Worm (Caenorhabditis elegans) whole organism, young adult: ENCODE data around the gene smg-3.

Experiments used
- B0019.2 ChIP-seq: fragments of 200-800 bp; sonication (Bioruptor generic); conservative IDR thresholded peaks from 2 replicates; pipeline ENCODE4 v1.3.6; 2022; ENCODE audit warnings: missing genetic modification reagents, missing genetic modification characterization, missing compliant biosample characterization
- B0035.1 ChIP-seq: sonication (generic microtip); optimal IDR thresholded peaks from 2 replicates; lab custom pipeline; 2016; ENCODE audit warnings: missing genetic modification characterization, mild to moderate bottlenecking, missing compliant biosample characterization, missing genotype, missing genetic modification reagents
- C06A6.2 ChIP-seq: fragments of 200-800 bp; sonication (Bioruptor generic); conservative IDR thresholded peaks from 2 replicates; pipeline ENCODE4 v1.3.6; 2022; ENCODE audit warnings: missing genetic modification characterization, missing compliant biosample characterization
- D2030.7 ChIP-seq: fragments of 200-800 bp; sonication (Bioruptor generic); IDR thresholded peaks from 2 replicates; pipeline ENCODE4 v1.3.6; 2022; ENCODE audit warnings: missing genetic modification reagents, missing genetic modification characterization, missing compliant biosample characterization
- F23B12.7 ChIP-seq: sonication (generic microtip); optimal IDR thresholded peaks from 2 replicates; lab custom pipeline; 2017; ENCODE audit warnings: missing genetic modification characterization, mild to moderate bottlenecking, missing compliant biosample characterization, antibody characterized with exemption, moderate library complexity; ENCODE audit not compliant: insufficient read depth
- F33H1.4 ChIP-seq: fragments of 200-800 bp; sonication (Bioruptor generic); IDR thresholded peaks from 2 replicates; pipeline ENCODE4 v1.3.6; 2022; ENCODE audit warnings: missing genetic modification reagents, missing genetic modification characterization, missing compliant biosample characterization
- F57C9.4 ChIP-seq: sonication (generic microtip); optimal IDR thresholded peaks from 2 replicates; lab custom pipeline; 2017; ENCODE audit warnings: mild to moderate bottlenecking, missing genetic modification characterization, missing compliant biosample characterization
- Y53F4B.3 ChIP-seq: fragments of 200-800 bp; sonication (Bioruptor generic); IDR thresholded peaks from 2 replicates; pipeline ENCODE4 v1.3.6; 2022; ENCODE audit warnings: missing genetic modification reagents, missing genetic modification characterization, missing compliant biosample characterization
- Y53G8AR.9 ChIP-seq: fragments of 200-800 bp; sonication (Bioruptor generic); conservative IDR thresholded peaks from 2 replicates; pipeline ENCODE4 v1.3.6; 2022; ENCODE audit warnings: missing genetic modification reagents, missing genetic modification characterization, missing compliant biosample characterization
- Y95B8A.8 ChIP-seq: fragments of 200-800 bp; sonication (Bioruptor generic); IDR thresholded peaks from 2 replicates; pipeline ENCODE4 v1.3.6; 2022; ENCODE audit warnings: missing genetic modification reagents, missing genetic modification characterization, missing compliant biosample characterization
- ZK185.1 ChIP-seq: sonication (generic microtip); optimal IDR thresholded peaks from 2 replicates; lab custom pipeline; 2016; ENCODE audit warnings: mild to moderate bottlenecking, missing genetic modification characterization, missing compliant biosample characterization; ENCODE audit not compliant: poor library complexity, severe bottlenecking
- akir-1 ChIP-seq: fragments of 200-800 bp; sonication (Bioruptor generic); optimal IDR thresholded peaks from 2 replicates; lab custom pipeline; 2018; ENCODE audit warnings: mild to moderate bottlenecking, missing genetic modification characterization, moderate library complexity, missing compliant biosample characterization
- aptf-3 ChIP-seq: fragments of 200-800 bp; sonication (Bioruptor generic); IDR thresholded peaks from 2 replicates; pipeline ENCODE4 v1.3.6; 2022; ENCODE audit warnings: missing genetic modification characterization, missing compliant biosample characterization
- bed-1 ChIP-seq: fragments of 200-800 bp; sonication (Bioruptor generic); IDR thresholded peaks from 2 replicates; pipeline ENCODE4 v1.3.6; 2022; ENCODE audit warnings: missing genetic modification reagents, missing genetic modification characterization, missing compliant biosample characterization
- ccch-3 ChIP-seq: fragments of 200-800 bp; sonication (Bioruptor generic); optimal IDR thresholded peaks from 2 replicates; lab custom pipeline; 2018; ENCODE audit warnings: mild to moderate bottlenecking, missing genetic modification characterization, missing compliant biosample characterization
- cebp-1 ChIP-seq, 2 experiments: fragments of 200-800 bp in 1 of 2; sonication (Bioruptor generic) in 1 of 2; sonication (generic microtip) in 1 of 2; IDR thresholded peaks in 1 of 2; optimal IDR thresholded peaks in 1 of 2; 2 replicates each; pipeline versions ENCODE4 v1.3.6 to Lab custom; 2017 to 2022; ENCODE audit warnings: missing compliant biosample characterization in 2 of 2, missing genetic modification characterization in 2 of 2, mild to moderate bottlenecking in 1 of 2, missing genetic modification reagents in 1 of 2, moderate library complexity in 1 of 2
- ceh-40 ChIP-seq: fragments of 200-800 bp; sonication (Bioruptor generic); IDR thresholded peaks from 2 replicates; pipeline ENCODE4 v1.3.6; 2022; ENCODE audit warnings: missing genetic modification characterization, missing compliant biosample characterization
- efl-1 ChIP-seq: fragments of 150-350 bp; optimal IDR thresholded peaks from 2 replicates; lab custom pipeline; 2014; ENCODE audit warnings: missing biosample characterization, missing genetic modification reagents, missing genetic modification characterization
- ets-4 ChIP-seq: fragments of 200-800 bp; sonication (Bioruptor generic); optimal IDR thresholded peaks from 2 replicates; lab custom pipeline; 2018; ENCODE audit warnings: mild to moderate bottlenecking, missing genetic modification characterization, missing compliant biosample characterization
- gei-17 ChIP-seq: fragments of 200-800 bp; sonication (Bioruptor generic); optimal IDR thresholded peaks from 2 replicates; lab custom pipeline; 2018; ENCODE audit warnings: mild to moderate bottlenecking, missing genetic modification characterization, missing compliant biosample characterization
- him-1 ChIP-seq: sonication (generic microtip); optimal IDR thresholded peaks from 2 replicates; lab custom pipeline; 2016; ENCODE audit warnings: missing genotype, missing genetic modification reagents, missing genetic modification characterization, missing compliant biosample characterization
- hlh-12 ChIP-seq: sonication (generic microtip); optimal IDR thresholded peaks from 2 replicates; lab custom pipeline; 2016; ENCODE audit warnings: missing genetic modification characterization, missing compliant biosample characterization
- hmg-1.2 ChIP-seq: fragments of 200-800 bp; sonication (Bioruptor generic); IDR thresholded peaks from 2 replicates; pipeline ENCODE4 v1.3.6; 2022; ENCODE audit warnings: missing genetic modification reagents, missing genetic modification characterization, missing compliant biosample characterization
- hmg-20 ChIP-seq: fragments of 200-800 bp; sonication (Bioruptor generic); IDR thresholded peaks from 2 replicates; pipeline ENCODE4 v1.3.6; 2022; ENCODE audit warnings: missing genetic modification reagents, missing genetic modification characterization, missing compliant biosample characterization
- lag-1 ChIP-seq: fragments of 200-800 bp; sonication (Bioruptor generic); IDR thresholded peaks from 2 replicates; pipeline ENCODE4 v1.3.6; 2022; ENCODE audit warnings: missing genetic modification reagents, missing genetic modification characterization, missing compliant biosample characterization
- lin-40 ChIP-seq: sonication (generic microtip); optimal IDR thresholded peaks from 2 replicates; lab custom pipeline; 2016; ENCODE audit warnings: missing genetic modification characterization, mild to moderate bottlenecking, missing compliant biosample characterization, missing genotype, missing genetic modification reagents
- lin-54 ChIP-seq: fragments of 200-800 bp; sonication (Bioruptor generic); optimal IDR thresholded peaks from 2 replicates; lab custom pipeline; 2018; ENCODE audit warnings: mild to moderate bottlenecking, missing genetic modification characterization, missing compliant biosample characterization
- nfyb-1 ChIP-seq: fragments of 200-800 bp; sonication (Bioruptor generic); IDR thresholded peaks from 2 replicates; pipeline ENCODE4 v1.3.6; 2022; ENCODE audit warnings: missing genetic modification reagents, missing genetic modification characterization, missing compliant biosample characterization
- nhr-27 ChIP-seq: fragments of 200-800 bp; sonication (Bioruptor generic); optimal IDR thresholded peaks from 2 replicates; lab custom pipeline; 2018; ENCODE audit warnings: mild to moderate bottlenecking, missing genetic modification characterization, moderate library complexity, missing compliant biosample characterization
- nhr-80 ChIP-seq: sonication (generic microtip); optimal IDR thresholded peaks from 2 replicates; lab custom pipeline; 2016; ENCODE audit warnings: missing genetic modification characterization, missing compliant biosample characterization
- repo-1 ChIP-seq: sonication (generic microtip); optimal IDR thresholded peaks from 2 replicates; lab custom pipeline; 2017; ENCODE audit warnings: mild to moderate bottlenecking, missing genetic modification characterization, missing compliant biosample characterization
- rpc-1 ChIP-seq, 2 experiments: fragments of 150-350 bp in 1 of 2; sonication (generic microtip) in 1 of 2; optimal IDR thresholded peaks; 2 replicates each; lab custom pipeline; 2014 to 2018; ENCODE audit warnings: missing biosample characterization in 1 of 2, missing genetic modification characterization in 1 of 2, missing genetic modification reagents in 1 of 2, missing genotype in 1 of 2
- sdz-38 ChIP-seq: sonication (generic microtip); optimal IDR thresholded peaks from 2 replicates; lab custom pipeline; 2016; ENCODE audit warnings: missing genotype, missing genetic modification characterization, missing compliant biosample characterization
- sea-2 ChIP-seq: fragments of 200-800 bp; sonication (Bioruptor generic); IDR thresholded peaks from 2 replicates; pipeline ENCODE4 v1.3.6; 2022; ENCODE audit warnings: missing genetic modification characterization, missing compliant biosample characterization
- snpc-1.1 ChIP-seq: sonication (generic microtip); optimal IDR thresholded peaks from 2 replicates; lab custom pipeline; 2017; ENCODE audit warnings: missing genetic modification characterization, mild to moderate bottlenecking, missing compliant biosample characterization, antibody characterized with exemption, moderate library complexity, missing genotype, missing genetic modification reagents; ENCODE audit not compliant: insufficient read depth
- sptf-2 ChIP-seq: fragments of 200-800 bp; sonication (Bioruptor generic); optimal IDR thresholded peaks from 2 replicates; lab custom pipeline; 2018; ENCODE audit warnings: mild to moderate bottlenecking, missing genetic modification characterization, missing compliant biosample characterization
- tbp1 ChIP-seq: fragments of 200-800 bp; sonication (Bioruptor generic); optimal IDR thresholded peaks from 2 replicates; lab custom pipeline; 2018; ENCODE audit warnings: mild to moderate bottlenecking, missing genetic modification characterization, missing compliant biosample characterization
- zfh-2 ChIP-seq: fragments of 200-800 bp; sonication (Bioruptor generic); conservative IDR thresholded peaks from 2 replicates; pipeline ENCODE4 v1.3.6; 2022; ENCODE audit warnings: missing genetic modification reagents, missing genetic modification characterization, missing compliant biosample characterization
- ztf-22 ChIP-seq: fragments of 200-800 bp; sonication (Bioruptor generic); optimal IDR thresholded peaks from 2 replicates; lab custom pipeline; 2018; ENCODE audit warnings: mild to moderate bottlenecking, missing genetic modification characterization, moderate library complexity, missing compliant biosample characterization
- ztf-25 ChIP-seq: fragments of 200-800 bp; sonication (Bioruptor generic); IDR thresholded peaks from 2 replicates; pipeline ENCODE4 v1.3.6; 2022; ENCODE audit warnings: missing genetic modification reagents, missing genetic modification characterization, missing compliant biosample characterization
- ztf-3 ChIP-seq: fragments of 200-800 bp; sonication (Bioruptor generic); optimal IDR thresholded peaks from 2 replicates; lab custom pipeline; 2018; ENCODE audit warnings: mild to moderate bottlenecking, missing genetic modification characterization, missing compliant biosample characterization

The smg-3 gene

ce11 chrIV:6388550-6388949 lies 15.7 kb upstream of the smg-3 start:
- TF ChIP-seq tbp1 = no peak
- no peak for TF ChIP-seq bed-1 (GFP tag; lab: Robert Waterston, UW)
- TF ChIP-seq lin-54 (GFP tag; lab: Kevin White, UChicago) = no peak
- no peak for TF ChIP-seq ztf-25 (GFP tag; lab: Robert Waterston, UW)
- TF ChIP-seq akir-1 (GFP tag; lab: Kevin White, UChicago) = no peak
- no peak for TF ChIP-seq nhr-27 (tag; lab: Kevin White, UChicago)
- TF ChIP-seq nhr-80 (tag; lab: Kevin White, UChicago) = no peak
- no peak for TF ChIP-seq efl-1
- TF ChIP-seq him-1 (tag; lab: Kevin White, UChicago) = no peak
- no peak for TF ChIP-seq Y53F4B.3
- no peak for TF ChIP-seq B0019.2
- no peak for TF ChIP-seq gei-17 (GFP tag; lab: Kevin White, UChicago)
- TF ChIP-seq B0035.1 (tag; lab: Kevin White, UChicago) = no peak
- no peak for TF ChIP-seq sdz-38 (tag; lab: Kevin White, UChicago)
- TF ChIP-seq aptf-3 (GFP tag; lab: Robert Waterston, UW) = no peak
- TF ChIP-seq lin-40 (tag; lab: Kevin White, UChicago) = no peak
- no peak for TF ChIP-seq ceh-40 (GFP tag; lab: Robert Waterston, UW)
- TF ChIP-seq hlh-12 (tag; lab: Kevin White, UChicago) = no peak
- TF ChIP-seq hmg-1.2 (GFP tag; lab: Robert Waterston, UW) = no peak
- TF ChIP-seq sptf-2 (GFP tag; lab: Kevin White, UChicago) = no peak

- TF ChIP-seq F57C9.4 (tag; lab: Kevin White, UChicago) (no peak), ets-4 (no peak), ztf-25 (GFP tag; lab: Robert Waterston, UW) (no peak), lag-1 (GFP tag; lab: Robert Waterston, UW) (no peak), ztf-22 (no peak), snpc-1.1 (tag; lab: Kevin White, UChicago) (no peak), Y53G8AR.9 (no peak), F23B12.7 (no peak), Y53F4B.3 (no peak), rpc-1 (optimal IDR thresholded peaks at IDR 0.05; lab: Kevin White, UChicago) (no peak), rpc-1 (tag; optimal IDR thresholded peaks at IDR 0.05; lab: Kevin White, UChicago) (no peak), ztf-3 (GFP tag; lab: Kevin White, UChicago) (no peak), D2030.7 (GFP tag; lab: Robert Waterston, UW) (no peak), hlh-12 (tag; lab: Kevin White, UChicago) (no peak), ccch-3 (GFP tag; lab: Kevin White, UChicago) (no peak)
Measured at ce11 chrIV:6385010-6385409, 12.1 kb upstream of the smg-3 start.

- no peak for TF ChIP-seq Y95B8A.8 (GFP tag; lab: Robert Waterston, UW)
- no peak for TF ChIP-seq zfh-2
- TF ChIP-seq sea-2 (GFP tag; lab: Robert Waterston, UW) = no peak
- no peak for TF ChIP-seq ZK185.1 (tag; lab: Kevin White, UChicago)
- no peak for TF ChIP-seq F33H1.4
- no peak for TF ChIP-seq hmg-20 (GFP tag; lab: Robert Waterston, UW)
- no peak for TF ChIP-seq cebp-1 (GFP tag; IDR thresholded peaks at IDR 0.05; lab: Robert Waterston, UW)
- no peak for TF ChIP-seq cebp-1 (tag; optimal IDR thresholded peaks at IDR 0.05; lab: Kevin White, UChicago)
- no peak for TF ChIP-seq repo-1 (tag; lab: Kevin White, UChicago)
- no peak for TF ChIP-seq C06A6.2
- no peak for TF ChIP-seq nfyb-1 (GFP tag; lab: Robert Waterston, UW)
Measured at ce11 chrIV:6383970-6384369, 11.1 kb upstream of the smg-3 start, which contains the start of gene shl-1. TSS of gene shl-1 (minus strand) at chrIV:6384070.
